Worm (Caenorhabditis elegans): Measurements from ENCODE around the gene spn-4.

- TF ChIP-seq dve-1 (tag; optimal IDR thresholded peaks at IDR 0.05), result no peak
- TF ChIP-seq dmd-4 (tag; optimal IDR thresholded peaks at IDR 0.05; ENCODE audit: borderline replicate concordance), result no peak
- TF ChIP-seq fkh-10 (GFP tag; optimal IDR thresholded peaks at IDR 0.05), result no peak
These were observed 11.6 kb upstream of the spn-4 start for ce11 chrV:6796264-6796663.
